Worm (Caenorhabditis elegans) whole organism, mixed stage, embryonic: ENCODE data around the gene F01F1.11.

ENCODE experiments used
- bed-3 ChIP-seq: fragments of 200-800 bp; sonication (Bioruptor generic); optimal IDR thresholded peaks from 3 replicates; lab custom pipeline; 2018; ENCODE audit warnings: mild to moderate bottlenecking, missing genetic modification characterization, moderate library complexity, missing compliant biosample characterization
- blmp-1 ChIP-seq: fragments of 150-350 bp; optimal IDR thresholded peaks from 2 replicates; lab custom pipeline; 2014; ENCODE audit warnings: missing biosample characterization, missing genetic modification characterization
- ceh-39 ChIP-seq: fragments of 150-350 bp; optimal IDR thresholded peaks from 2 replicates; lab custom pipeline; 2014; ENCODE audit warnings: missing biosample characterization, missing genetic modification characterization
- ces-1 ChIP-seq: fragments of 150-350 bp; optimal IDR thresholded peaks from 2 replicates; lab custom pipeline; 2014; ENCODE audit warnings: missing biosample characterization, missing genetic modification reagents, missing genetic modification characterization
- drap-1 ChIP-seq: fragments of 200-800 bp; sonication (Bioruptor generic); optimal IDR thresholded peaks from 3 replicates; lab custom pipeline; 2018; ENCODE audit warnings: mild to moderate bottlenecking, missing genetic modification characterization, missing compliant biosample characterization
- elt-3 ChIP-seq: fragments of 150-350 bp; optimal IDR thresholded peaks from 2 replicates; lab custom pipeline; 2014; ENCODE audit warnings: missing biosample characterization, missing genetic modification characterization
- flh-1 ChIP-seq: fragments of 200-800 bp; sonication (Bioruptor generic); optimal IDR thresholded peaks from 2 replicates; lab custom pipeline; 2018; ENCODE audit warnings: mild to moderate bottlenecking, missing genetic modification characterization, moderate library complexity, missing compliant biosample characterization
- ham-2 ChIP-seq: fragments of 200-800 bp; sonication (Bioruptor generic); optimal IDR thresholded peaks from 2 replicates; lab custom pipeline; 2018; ENCODE audit warnings: mild to moderate bottlenecking, missing genetic modification characterization, missing compliant biosample characterization
- lin-32 ChIP-seq: fragments of 200-800 bp; sonication (Bioruptor generic); optimal IDR thresholded peaks from 2 replicates; lab custom pipeline; 2018; ENCODE audit warnings: mild to moderate bottlenecking, missing genetic modification characterization, missing compliant biosample characterization
- lsy-2 ChIP-seq: fragments of 150-350 bp; optimal IDR thresholded peaks from 2 replicates; lab custom pipeline; 2014; ENCODE audit warnings: missing biosample characterization, missing genetic modification characterization
- mab-5 ChIP-seq: fragments of 150-350 bp; optimal IDR thresholded peaks from 2 replicates; lab custom pipeline; 2014; ENCODE audit warnings: missing biosample characterization, missing genetic modification characterization
- mep-1 ChIP-seq: fragments of 150-350 bp; optimal IDR thresholded peaks from 2 replicates; lab custom pipeline; 2017; ENCODE audit warnings: missing biosample characterization, missing genetic modification reagents, missing genetic modification characterization, inconsistent platforms
- nhr-12 ChIP-seq: fragments of 150-350 bp; optimal IDR thresholded peaks from 2 replicates; lab custom pipeline; 2014; ENCODE audit warnings: missing biosample characterization, missing genetic modification characterization
- nhr-2 ChIP-seq: fragments of 150-350 bp; optimal IDR thresholded peaks from 2 replicates; lab custom pipeline; 2014; ENCODE audit warnings: missing biosample characterization, missing genetic modification characterization
- pha-4 ChIP-seq: fragments of 150-350 bp; optimal IDR thresholded peaks from 2 replicates; lab custom pipeline; 2018; ENCODE audit warnings: missing biosample characterization, missing genetic modification reagents, missing genetic modification characterization
- sem-2 ChIP-seq: fragments of 200-800 bp; sonication (Bioruptor generic); optimal IDR thresholded peaks from 2 replicates; lab custom pipeline; 2018; ENCODE audit warnings: mild to moderate bottlenecking, missing genetic modification characterization, missing compliant biosample characterization
- sptf-1 ChIP-seq: sonication (generic microtip); optimal IDR thresholded peaks from 2 replicates; lab custom pipeline; 2017; ENCODE audit warnings: mild to moderate bottlenecking, missing genetic modification characterization, moderate library complexity, missing compliant biosample characterization
- unc-120 ChIP-seq: sonication (generic microtip); optimal IDR thresholded peaks from 2 replicates; lab custom pipeline; 2017; ENCODE audit warnings: missing genetic modification characterization, missing compliant biosample characterization; ENCODE audit not compliant: poor library complexity, severe bottlenecking
- unc-62 ChIP-seq: fragments of 150-350 bp; optimal IDR thresholded peaks from 2 replicates; lab custom pipeline; 2014; ENCODE audit warnings: missing biosample characterization, missing genetic modification reagents, missing genetic modification characterization

Gene F01F1.11

DNA sequence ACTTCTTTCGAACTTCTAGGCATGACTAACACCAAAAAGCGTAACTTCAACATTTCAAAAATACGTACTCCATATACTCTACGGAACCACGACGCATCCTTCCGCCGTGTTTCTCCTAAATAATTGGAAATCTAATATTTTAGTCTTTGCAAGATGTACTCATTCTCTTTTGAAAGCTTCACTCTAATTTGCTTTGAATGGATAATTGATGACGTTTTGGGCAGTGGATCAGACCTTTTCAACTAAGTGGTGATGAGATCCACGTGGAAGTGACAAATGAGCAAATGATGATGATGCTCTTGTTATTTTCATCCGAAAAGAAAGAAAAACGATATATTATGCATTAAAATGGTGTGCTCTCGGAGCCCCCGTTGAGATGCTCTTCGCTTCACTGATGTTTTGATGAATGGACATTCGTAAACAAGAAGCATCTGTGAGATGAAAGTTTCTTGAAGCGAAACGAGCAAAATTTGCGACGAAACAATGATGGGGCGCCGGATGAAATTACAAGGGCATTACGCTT lies 47.2 kb downstream of the F01F1.11 start:
- TF ChIP-seq blmp-1 (tag; lab: Kevin White, UChicago): no peak
- no peak for TF ChIP-seq unc-120
- TF ChIP-seq lin-32: no peak
- TF ChIP-seq mab-5 (tag; lab: Kevin White, UChicago): no peak
- TF ChIP-seq elt-3 (tag; lab: Kevin White, UChicago): no peak
- TF ChIP-seq drap-1 (GFP tag; lab: Kevin White, UChicago): no peak
- TF ChIP-seq unc-62 (GFP tag; lab: Kevin White, UChicago): peak; percentile 15
- TF ChIP-seq nhr-2 (tag; lab: Kevin White, UChicago): no peak

DNA sequence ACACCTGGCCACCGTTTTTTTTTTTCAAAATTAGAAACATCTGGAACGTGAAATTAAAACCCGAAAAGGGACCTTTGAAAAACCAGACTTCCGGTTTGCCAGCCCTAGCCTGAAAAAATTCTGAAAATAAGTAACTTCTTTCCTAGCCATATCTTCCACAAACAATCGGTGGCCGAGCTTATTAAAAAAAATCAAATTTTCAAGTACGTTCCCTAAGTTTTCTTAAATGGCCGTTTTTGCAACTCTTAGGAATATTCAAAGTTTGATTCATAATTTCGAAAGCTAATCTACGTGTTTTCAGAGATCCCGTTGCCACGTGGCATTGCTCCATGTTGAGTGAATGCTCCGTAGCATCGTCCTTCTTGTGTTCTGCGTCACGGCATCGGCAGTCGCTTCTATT lies 48.1 kb downstream of the F01F1.11 start, which contains the start of gene R12B2.8:
Gene R12B2.8 (plus strand): TSS at position 301 of the 400 bp plus-strand sequence.
- no peak for TF ChIP-seq nhr-12
- no peak for TF ChIP-seq ceh-39 (tag; lab: Kevin White, UChicago)
- no peak for TF ChIP-seq unc-62 (GFP tag; lab: Kevin White, UChicago)
- TF ChIP-seq bed-3: no peak
- no peak for TF ChIP-seq mep-1 (tag; lab: Kevin White, UChicago)
- no peak for TF ChIP-seq flh-1 (GFP tag; lab: Kevin White, UChicago)
- TF ChIP-seq pha-4 (tag; lab: Kevin White, UChicago): no peak
- TF ChIP-seq ces-1 (GFP tag; lab: Kevin White, UChicago): no peak
- no peak for TF ChIP-seq ham-2 (GFP tag; lab: Kevin White, UChicago)
- no peak for TF ChIP-seq lsy-2 (tag; lab: Kevin White, UChicago)
- TF ChIP-seq sptf-1: no peak

DNA sequence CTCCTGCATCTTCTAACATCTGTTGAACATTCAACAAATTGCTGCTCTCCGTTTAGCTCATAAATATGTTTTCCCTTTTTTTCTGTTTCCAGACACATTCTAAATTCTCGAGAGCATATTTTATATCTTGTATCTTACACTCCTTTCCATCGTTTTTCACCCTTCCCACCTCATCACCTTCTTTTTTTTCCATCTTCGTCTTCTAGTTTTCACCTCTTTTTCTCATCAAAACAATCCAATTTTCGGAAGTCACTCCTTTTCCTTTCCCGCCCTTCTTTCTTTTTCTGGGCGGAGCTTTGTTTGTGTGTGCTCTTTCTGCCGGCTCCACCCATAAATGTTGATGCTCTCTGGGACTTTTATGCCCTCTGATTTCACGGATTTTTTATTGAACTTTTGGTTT lies 48.9 kb downstream of the F01F1.11 start:
- TF ChIP-seq flh-1 (GFP tag; lab: Kevin White, UChicago) (no peak), ces-1 (GFP tag; lab: Kevin White, UChicago) (peak; percentile 58), sem-2 (GFP tag; lab: Kevin White, UChicago) (no peak)
